Fruit fly (Drosophila melanogaster) whole organism: ENCODE measurements around the gene sing.

ENCODE experiments used
- CG8478 ChIP-seq: fragments of >200 bp; optimal IDR thresholded peaks from 2 replicates; lab custom pipeline; 2018; ENCODE audit warnings: inconsistent platforms
- Dll ChIP-seq: fragments of >200 bp; optimal IDR thresholded peaks from 2 replicates; lab custom pipeline; 2017
- EcR ChIP-seq, 2 experiments: fragments of >200 bp; optimal IDR thresholded peaks; 2 replicates each; lab custom pipeline; 2017; ENCODE audit warnings: missing biosample characterization in 2 of 2, missing genetic modification characterization in 2 of 2, missing genetic modification reagents in 2 of 2
- pan ChIP-seq: fragments of >200 bp; optimal IDR thresholded peaks from 2 replicates; lab custom pipeline; 2017
- psq ChIP-seq: fragments of >200 bp; optimal IDR thresholded peaks from 2 replicates; lab custom pipeline; 2017
- usp ChIP-seq: fragments of >200 bp; optimal IDR thresholded peaks from 2 replicates; lab custom pipeline; 2017; ENCODE audit warnings: missing biosample characterization, missing genetic modification characterization, mixed read lengths

- TF ChIP-seq CG8478 (no peak), EcR (GFP tag; optimal IDR thresholded peaks at IDR 0.05; lab: Kevin White, UChicago) (no peak), usp (GFP tag; lab: Kevin White, UChicago) (no peak), Dll (lab: Kevin White, UChicago) (no peak), psq (lab: Kevin White, UChicago) (no peak), pan (lab: Kevin White, UChicago) (no peak)
Observed at dm6 chrX:16689339-16689738, 10.2 kb downstream of the sing start.
